Fruit fly (Drosophila melanogaster) whole organism, embryonic: Measurements from ENCODE around the gene CG7342.

ENCODE experiments used
- Aef1 ChIP-seq: fragments of 200-800 bp; sonication (Bioruptor generic); IDR thresholded peaks from 3 replicates; pipeline ENCODE4 v1.3.6; 2022; ENCODE audit warnings: missing biosample characterization, missing genetic modification characterization
- Antp ChIP-seq: fragments of 200-800 bp; sonication (Bioruptor generic); optimal IDR thresholded peaks from 3 replicates; lab custom pipeline; 2016; ENCODE audit warnings: missing biosample characterization, missing genetic modification characterization
- Bgb ChIP-seq: fragments of 200-800 bp; sonication (Bioruptor generic); IDR thresholded peaks from 2 replicates; pipeline ENCODE4 v1.3.6; 2022; ENCODE audit warnings: missing biosample characterization, missing genetic modification characterization; ENCODE audit not compliant: partially characterized antibody
- CG10462 ChIP-seq: fragments of 200-800 bp; sonication (Bioruptor generic); optimal IDR thresholded peaks from 2 replicates; lab custom pipeline; 2016; ENCODE audit warnings: missing biosample characterization, missing genetic modification characterization
- CG10959 ChIP-seq: fragments of 200-800 bp; sonication (Bioruptor generic); IDR thresholded peaks from 2 replicates; pipeline ENCODE4 v1.3.6; 2022; ENCODE audit warnings: missing biosample characterization, missing genetic modification characterization
- CG12769 ChIP-seq: fragments of 200-800 bp; sonication (Bioruptor generic); optimal IDR thresholded peaks from 2 replicates; lab custom pipeline; 2019; ENCODE audit warnings: missing biosample characterization, mild to moderate bottlenecking, missing genetic modification characterization, moderate library complexity
- CG14710 ChIP-seq: fragments of 200-800 bp; sonication (Bioruptor generic); optimal IDR thresholded peaks from 3 replicates; lab custom pipeline; 2019; ENCODE audit warnings: missing biosample characterization, mild to moderate bottlenecking, missing genetic modification characterization, moderate library complexity
- CG15011 ChIP-seq: fragments of 200-800 bp; sonication (Bioruptor generic); optimal IDR thresholded peaks from 3 replicates; lab custom pipeline; 2018; ENCODE audit warnings: missing biosample characterization, mild to moderate bottlenecking, missing genetic modification characterization
- CG16815 ChIP-seq: fragments of 200-800 bp; sonication (Bioruptor generic); optimal IDR thresholded peaks from 3 replicates; lab custom pipeline; 2017; ENCODE audit warnings: missing biosample characterization, mild to moderate bottlenecking, missing genetic modification characterization
- CG17359 ChIP-seq: fragments of 200-800 bp; sonication (Bioruptor generic); optimal IDR thresholded peaks from 3 replicates; lab custom pipeline; 2018; ENCODE audit warnings: missing biosample characterization, mild to moderate bottlenecking, missing genetic modification characterization, moderate library complexity
- CG2678 ChIP-seq: fragments of 200-800 bp; sonication (Bioruptor generic); optimal IDR thresholded peaks from 3 replicates; lab custom pipeline; 2019; ENCODE audit warnings: missing biosample characterization, mild to moderate bottlenecking, missing genetic modification characterization, moderate library complexity
- CG30020 ChIP-seq: fragments of 200-800 bp; optimal IDR thresholded peaks from 2 replicates; lab custom pipeline; 2019; ENCODE audit warnings: missing biosample characterization, mild to moderate bottlenecking, missing genetic modification characterization, moderate library complexity
- CG6689 ChIP-seq: fragments of 200-800 bp; sonication (Bioruptor generic); IDR thresholded peaks from 2 replicates; pipeline ENCODE4 v1.3.6; 2022; ENCODE audit warnings: missing biosample characterization, missing genetic modification characterization
- CG7839 ChIP-seq: fragments of 200-800 bp; sonication (Bioruptor generic); optimal IDR thresholded peaks from 3 replicates; lab custom pipeline; 2018; ENCODE audit warnings: missing biosample characterization, mild to moderate bottlenecking, missing genetic modification characterization, moderate library complexity
- Chrac-16 ChIP-seq: fragments of 200-800 bp; sonication (Bioruptor generic); optimal IDR thresholded peaks from 3 replicates; lab custom pipeline; 2016; ENCODE audit warnings: missing biosample characterization, missing genetic modification characterization
- CkIIα-i1 ChIP-seq: fragments of 200-800 bp; sonication (Bioruptor generic); IDR thresholded peaks from 2 replicates; pipeline ENCODE4 v1.3.6; 2022; ENCODE audit warnings: missing biosample characterization, missing genetic modification characterization
- Deaf1 ChIP-seq: fragments of 200-800 bp; optimal IDR thresholded peaks from 3 replicates; lab custom pipeline; 2019; ENCODE audit warnings: missing biosample characterization, mild to moderate bottlenecking, missing genetic modification characterization, moderate library complexity
- Dll ChIP-seq: fragments of 200-800 bp; sonication (Bioruptor generic); IDR thresholded peaks from 4 replicates; pipeline ENCODE4 v1.3.6; 2022; ENCODE audit warnings: missing biosample characterization, missing genetic modification characterization; ENCODE audit not compliant: partially characterized antibody
- Doc2 ChIP-seq: fragments of 200-800 bp; sonication (Bioruptor generic); IDR thresholded peaks from 2 replicates; pipeline ENCODE4 v1.3.6; 2022; ENCODE audit warnings: missing biosample characterization, missing genetic modification characterization
- E2f1 ChIP-seq: fragments of 200-800 bp; sonication (Bioruptor generic); IDR thresholded peaks from 2 replicates; pipeline ENCODE4 v1.3.6; 2022; ENCODE audit warnings: missing biosample characterization, missing genetic modification characterization
- Fer1 ChIP-seq: fragments of 200-800 bp; sonication (Bioruptor generic); optimal IDR thresholded peaks from 2 replicates; lab custom pipeline; 2017; ENCODE audit warnings: missing biosample characterization, mild to moderate bottlenecking, missing genetic modification characterization
- Fer2 ChIP-seq: fragments of 200-800 bp; sonication (Bioruptor generic); optimal IDR thresholded peaks from 2 replicates; lab custom pipeline; 2018; ENCODE audit warnings: missing biosample characterization, mild to moderate bottlenecking, missing genetic modification characterization, moderate library complexity
- HLH4C ChIP-seq: fragments of 200-800 bp; sonication (Bioruptor generic); IDR thresholded peaks from 3 replicates; pipeline ENCODE4 v1.3.6; 2022; ENCODE audit warnings: missing biosample characterization, missing genetic modification characterization; ENCODE audit not compliant: partially characterized antibody
- Mrtf ChIP-seq: fragments of 200-800 bp; sonication (Bioruptor generic); IDR thresholded peaks from 3 replicates; pipeline ENCODE4 v1.3.6; 2022; ENCODE audit warnings: missing biosample characterization, missing genetic modification characterization
- NFAT ChIP-seq: fragments of 200-800 bp; sonication (Bioruptor generic); IDR thresholded peaks from 2 replicates; pipeline ENCODE4 v1.3.6; 2022; ENCODE audit warnings: missing biosample characterization, missing genetic modification characterization
- Oaz ChIP-seq: fragments of 200-800 bp; sonication (Bioruptor generic); IDR thresholded peaks from 2 replicates; pipeline ENCODE4 v1.3.6; 2022; ENCODE audit warnings: missing biosample characterization, missing genetic modification characterization
- Ptx1 ChIP-seq: fragments of 200-800 bp; sonication (Bioruptor generic); IDR thresholded peaks from 2 replicates; pipeline ENCODE4 v1.3.6; 2022; ENCODE audit warnings: missing biosample characterization, missing genetic modification characterization
- Ravus ChIP-seq: fragments of 200-800 bp; sonication (Bioruptor generic); IDR thresholded peaks from 2 replicates; pipeline ENCODE4 v1.3.6; 2022; ENCODE audit warnings: missing biosample characterization, missing genetic modification characterization
- Sox102F ChIP-seq: fragments of 200-800 bp; sonication (Bioruptor generic); optimal IDR thresholded peaks from 2 replicates; lab custom pipeline; 2018; ENCODE audit warnings: missing biosample characterization, mild to moderate bottlenecking, missing genetic modification characterization, moderate library complexity
- Sry-β ChIP-seq: fragments of 200-800 bp; sonication (Bioruptor generic); optimal IDR thresholded peaks from 2 replicates; lab custom pipeline; 2018; ENCODE audit warnings: missing biosample characterization, mild to moderate bottlenecking, missing genetic modification characterization, moderate library complexity
- Sry-δ ChIP-seq: fragments of 200-800 bp; sonication (Bioruptor generic); optimal IDR thresholded peaks from 2 replicates; lab custom pipeline; 2016; ENCODE audit warnings: missing biosample characterization, missing genetic modification characterization
- caup ChIP-seq: fragments of 200-800 bp; sonication (Bioruptor generic); optimal IDR thresholded peaks from 3 replicates; lab custom pipeline; 2017; ENCODE audit warnings: missing biosample characterization, mild to moderate bottlenecking, missing genetic modification characterization, moderate library complexity; ENCODE audit not compliant: severe bottlenecking
- chif ChIP-seq, 2 experiments: fragments of 200-800 bp; sonication (Bioruptor generic); optimal IDR thresholded peaks; 3 replicates each; lab custom pipeline; 2016; ENCODE audit warnings: missing biosample characterization in 2 of 2, missing genetic modification characterization in 2 of 2
- emc ChIP-seq: fragments of 200-800 bp; sonication (Bioruptor generic); optimal IDR thresholded peaks from 2 replicates; lab custom pipeline; 2016; ENCODE audit warnings: missing biosample characterization, missing genetic modification characterization
- eve ChIP-seq, 2 experiments: fragments of >200 bp; optimal IDR thresholded peaks; 2 replicates each; lab custom pipeline; 2017; ENCODE audit warnings: missing biosample characterization in 2 of 2, missing genetic modification characterization in 2 of 2
- fd3F ChIP-seq: fragments of 200-800 bp; sonication (Bioruptor generic); optimal IDR thresholded peaks from 2 replicates; lab custom pipeline; 2018; ENCODE audit warnings: missing biosample characterization, mild to moderate bottlenecking, missing genetic modification characterization, moderate library complexity
- gcm2 ChIP-seq: fragments of 200-800 bp; sonication (Bioruptor generic); optimal IDR thresholded peaks from 2 replicates; lab custom pipeline; 2016; ENCODE audit warnings: missing biosample characterization, missing genetic modification characterization
- insv ChIP-seq, 2 experiments: fragments of 200-800 bp; sonication (Bioruptor generic); optimal IDR thresholded peaks; 3 replicates each; lab custom pipeline; 2016 to 2018; ENCODE audit warnings: missing biosample characterization in 2 of 2, missing genetic modification characterization in 2 of 2
- mam ChIP-seq: fragments of 200-800 bp; sonication (Bioruptor generic); optimal IDR thresholded peaks from 3 replicates; lab custom pipeline; 2016; ENCODE audit warnings: missing biosample characterization, missing genetic modification characterization
- mld ChIP-seq: fragments of 200-800 bp; sonication (Bioruptor generic); IDR thresholded peaks from 3 replicates; pipeline ENCODE4 v1.3.6; 2022; ENCODE audit warnings: missing biosample characterization, missing genetic modification characterization; ENCODE audit not compliant: partially characterized antibody
- org-1 ChIP-seq: fragments of 200-800 bp; sonication (Bioruptor generic); optimal IDR thresholded peaks from 2 replicates; lab custom pipeline; 2017; ENCODE audit warnings: missing biosample characterization, missing genetic modification characterization
- pho ChIP-seq: fragments of 200-800 bp; sonication (Bioruptor generic); optimal IDR thresholded peaks from 2 replicates; lab custom pipeline; 2016; ENCODE audit warnings: missing biosample characterization, missing genetic modification characterization
- psq ChIP-seq: fragments of 200-800 bp; sonication (Bioruptor generic); optimal IDR thresholded peaks from 2 replicates; lab custom pipeline; 2017; ENCODE audit warnings: missing biosample characterization, missing genetic modification characterization
- rib ChIP-seq: fragments of 200-800 bp; sonication (Bioruptor generic); IDR thresholded peaks from 2 replicates; pipeline ENCODE4 v1.3.6; 2022; ENCODE audit warnings: missing biosample characterization, missing genetic modification characterization
- ro ChIP-seq: fragments of 200-800 bp; sonication (Bioruptor generic); IDR thresholded peaks from 2 replicates; pipeline ENCODE4 v1.3.6; 2022; ENCODE audit warnings: missing biosample characterization, missing genetic modification characterization
- salm ChIP-seq: fragments of 200-800 bp; sonication (Bioruptor generic); optimal IDR thresholded peaks from 2 replicates; lab custom pipeline; 2018; ENCODE audit warnings: missing biosample characterization, mild to moderate bottlenecking, missing genetic modification characterization
- tap ChIP-seq: fragments of 200-800 bp; optimal IDR thresholded peaks from 3 replicates; lab custom pipeline; 2019; ENCODE audit warnings: missing biosample characterization, mild to moderate bottlenecking, missing genetic modification characterization, moderate library complexity
- tll ChIP-seq, 2 experiments: fragments of 200-800 bp in 1 of 2; fragments of >200 bp in 1 of 2; sonication (Bioruptor generic) in 1 of 2; optimal IDR thresholded peaks; 2 replicates each; lab custom pipeline; 2017 to 2019; ENCODE audit warnings: missing biosample characterization in 2 of 2, missing genetic modification characterization in 2 of 2, mild to moderate bottlenecking in 1 of 2, moderate library complexity in 1 of 2
- unc-4 ChIP-seq: fragments of 200-800 bp; sonication (Bioruptor generic); IDR thresholded peaks from 2 replicates; pipeline ENCODE4 v1.3.6; 2022; ENCODE audit warnings: missing biosample characterization, missing genetic modification characterization; ENCODE audit not compliant: partially characterized antibody
- vnd ChIP-seq: fragments of 200-800 bp; sonication (Bioruptor generic); IDR thresholded peaks from 3 replicates; pipeline ENCODE4 v1.3.6; 2022; ENCODE audit warnings: missing biosample characterization, missing genetic modification characterization; ENCODE audit not compliant: partially characterized antibody

Gene CG7342

DNA sequence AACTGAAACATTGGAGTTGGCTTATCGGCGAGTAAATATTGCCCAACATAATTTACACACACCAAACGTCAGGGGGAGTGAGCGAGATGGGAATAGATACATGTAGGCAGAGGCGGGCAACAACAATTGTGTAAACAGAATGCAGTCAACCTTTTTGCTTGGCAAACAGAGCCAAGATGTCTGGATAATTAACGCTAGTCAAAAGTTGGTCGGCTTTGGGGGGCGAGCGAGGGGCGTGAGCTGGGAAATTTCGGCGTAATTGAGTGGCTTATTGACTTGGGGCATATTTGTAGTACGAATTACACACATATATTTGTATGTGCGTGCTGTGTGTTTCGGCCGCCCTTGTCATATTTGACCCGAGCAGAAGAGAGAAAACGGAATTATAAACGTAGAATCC lies 18.4 kb upstream of the CG7342 start (continued):
- peak; percentile 74 for TF ChIP-seq Sox102F (GFP tag; lab: Kevin White, UChicago)
- TF ChIP-seq CG7839 (tag; lab: Kevin White, UChicago): peak; percentile 67
- TF ChIP-seq CG30020 (tag; lab: Kevin White, UChicago): no peak
- TF ChIP-seq Sry-β (GFP tag; lab: Kevin White, UChicago): peak; percentile 75
- peak; percentile 91 for TF ChIP-seq Fer1 (GFP tag; lab: Kevin White, UChicago)
- TF ChIP-seq E2f1 (GFP tag; lab: Robert Waterston, UW): peak; percentile 52; the same call in 1 of the 2 replicates
- peak; percentile 59 for TF ChIP-seq CG6689
- TF ChIP-seq Chrac-16 (GFP tag; lab: Kevin White, UChicago): no peak
- TF ChIP-seq psq: peak; percentile 65
- TF ChIP-seq caup (GFP tag; lab: Kevin White, UChicago): peak; percentile 81
- TF ChIP-seq org-1: peak; percentile 91
- TF ChIP-seq rib (GFP tag; lab: Robert Waterston, UW): no peak
- no peak for TF ChIP-seq Deaf1
- no peak for TF ChIP-seq vnd
- TF ChIP-seq NFAT (GFP tag; lab: Robert Waterston, UW): no peak
- TF ChIP-seq tap: peak; percentile 84
- no peak; the same call in 1 of the 2 replicates for TF ChIP-seq Ptx1 (GFP tag; lab: Robert Waterston, UW)
- TF ChIP-seq mam: peak; percentile 31
- TF ChIP-seq mld (GFP tag; lab: Robert Waterston, UW): no peak
- TF ChIP-seq tll (GFP tag; optimal IDR thresholded peaks at IDR 0.05; lab: Kevin White, UChicago): peak in 1 of 2 experiments; percentile 87
- TF ChIP-seq Dll (GFP tag; lab: Robert Waterston, UW): no peak
- TF ChIP-seq CG15011 (GFP tag; lab: Kevin White, UChicago): peak; percentile 90
- TF ChIP-seq pho (GFP tag; lab: Kevin White, UChicago): peak; percentile 47
- TF ChIP-seq salm: peak; percentile 89
- no peak for TF ChIP-seq Bgb (GFP tag; lab: Robert Waterston, UW)
- no peak for TF ChIP-seq Aef1 (GFP tag; lab: Robert Waterston, UW)
- TF ChIP-seq Fer2 (tag; lab: Kevin White, UChicago): peak; percentile 55
- TF ChIP-seq chif (GFP tag; optimal IDR thresholded peaks at IDR 0.05; lab: Kevin White, UChicago): peak; percentile 77 to 81
- peak; percentile 56 for TF ChIP-seq CG16815
- no peak for TF ChIP-seq CkIIα-i1
- peak; percentile 59 for TF ChIP-seq fd3F (GFP tag; lab: Kevin White, UChicago)
- peak; percentile 42 for TF ChIP-seq Sry-δ
- no peak for TF ChIP-seq eve (GFP tag; optimal IDR thresholded peaks at IDR 0.05; lab: Kevin White, UChicago)
- TF ChIP-seq gcm2 (GFP tag; lab: Kevin White, UChicago): peak; percentile 76
- TF ChIP-seq unc-4: no peak
- 0 out of 3 replicates have a peak, but pooled peaks have one; percentile 16 for TF ChIP-seq Mrtf (GFP tag; lab: Robert Waterston, UW)
- TF ChIP-seq CG2678: peak; percentile 85
- peak; percentile 70 for TF ChIP-seq CG10959 (GFP tag; lab: Robert Waterston, UW)
- TF ChIP-seq Oaz (GFP tag; lab: Robert Waterston, UW): no peak
- peak; percentile 67 for TF ChIP-seq Antp (GFP tag; lab: Kevin White, UChicago)
- TF ChIP-seq CG14710 (tag; lab: Kevin White, UChicago): peak; percentile 94
- TF ChIP-seq ro: no peak
- peak in 1 of 2 experiments; percentile 52 for TF ChIP-seq insv (GFP tag; optimal IDR thresholded peaks at IDR 0.05; lab: Kevin White, UChicago)
- TF ChIP-seq CG17359 (tag; lab: Kevin White, UChicago): peak; percentile 84
- TF ChIP-seq CG12769 (tag; lab: Kevin White, UChicago): no peak
- no peak for TF ChIP-seq HLH4C (GFP tag; lab: Robert Waterston, UW)
- TF ChIP-seq emc (GFP tag; lab: Kevin White, UChicago): no peak
- 0 out of 2 replicates have a peak, but pooled peaks have one; percentile 42 for TF ChIP-seq Doc2
- TF ChIP-seq Ravus: no peak
- TF ChIP-seq CG10462 (GFP tag; lab: Kevin White, UChicago): peak; percentile 68
